Fruit fly (Drosophila melanogaster) whole organism, embryonic: ENCODE data around the gene bys.
A peak's percentile ranks its signal among the peaks of the same experiment; 100 is the strongest.

ENCODE experiments used
- CG10147 ChIP-seq: fragments of 200-800 bp; sonication (Bioruptor generic); optimal IDR thresholded peaks from 2 replicates; lab custom pipeline; 2019; ENCODE audit warnings: missing biosample characterization, mild to moderate bottlenecking, missing genetic modification characterization, moderate library complexity
- CG10209 ChIP-seq: fragments of 200-800 bp; sonication (Bioruptor generic); optimal IDR thresholded peaks from 3 replicates; lab custom pipeline; 2017; ENCODE audit warnings: missing biosample characterization, mild to moderate bottlenecking, missing genetic modification characterization, missing genetic modification reagents
- CG1024 ChIP-seq: fragments of 200-800 bp; sonication (Bioruptor generic); IDR thresholded peaks from 2 replicates; pipeline ENCODE4 v1.3.6; 2022; ENCODE audit warnings: missing biosample characterization, missing genetic modification characterization
- CG10321 ChIP-seq: fragments of 200-800 bp; sonication (Bioruptor generic); IDR thresholded peaks from 2 replicates; pipeline ENCODE4 v1.3.6; 2022; ENCODE audit warnings: missing biosample characterization, missing genetic modification characterization
- CG10565 ChIP-seq: fragments of 200-800 bp; sonication (Bioruptor generic); optimal IDR thresholded peaks from 3 replicates; lab custom pipeline; 2016; ENCODE audit warnings: missing biosample characterization, mild to moderate bottlenecking, missing genetic modification characterization
- CG11504 ChIP-seq: fragments of 200-800 bp; sonication (Bioruptor generic); optimal IDR thresholded peaks from 3 replicates; lab custom pipeline; 2019; ENCODE audit warnings: missing biosample characterization, mild to moderate bottlenecking, missing genetic modification characterization, moderate library complexity
- CG11696 ChIP-seq: fragments of 200-800 bp; sonication (Bioruptor generic); IDR thresholded peaks from 2 replicates; pipeline ENCODE4 v1.3.6; 2022; ENCODE audit warnings: missing biosample characterization, missing genetic modification characterization
- CG12391 ChIP-seq: fragments of 200-800 bp; sonication (Bioruptor generic); optimal IDR thresholded peaks from 3 replicates; lab custom pipeline; 2018; ENCODE audit warnings: missing biosample characterization, mild to moderate bottlenecking, missing genetic modification characterization, moderate library complexity
- CG1603 ChIP-seq: fragments of 200-800 bp; sonication (Bioruptor generic); optimal IDR thresholded peaks from 2 replicates; lab custom pipeline; 2019; ENCODE audit warnings: missing biosample characterization, mild to moderate bottlenecking, missing genetic modification characterization, moderate library complexity
- CG16863 ChIP-seq: fragments of 200-800 bp; sonication (Bioruptor generic); optimal IDR thresholded peaks from 3 replicates; lab custom pipeline; 2016; ENCODE audit warnings: missing biosample characterization, missing genetic modification characterization
- CG17359 ChIP-seq: fragments of 200-800 bp; sonication (Bioruptor generic); optimal IDR thresholded peaks from 3 replicates; lab custom pipeline; 2018; ENCODE audit warnings: missing biosample characterization, mild to moderate bottlenecking, missing genetic modification characterization, moderate library complexity
- CG18619 ChIP-seq: fragments of 200-800 bp; sonication (Bioruptor generic); optimal IDR thresholded peaks from 3 replicates; lab custom pipeline; 2017; ENCODE audit warnings: missing biosample characterization, mild to moderate bottlenecking, missing genetic modification characterization
- CG6813 ChIP-seq: fragments of 200-800 bp; sonication (Bioruptor generic); optimal IDR thresholded peaks from 2 replicates; lab custom pipeline; 2017; ENCODE audit warnings: missing biosample characterization, missing genetic modification characterization, mild to moderate bottlenecking, moderate library complexity, missing genetic modification reagents
- CG9437 ChIP-seq: fragments of 200-800 bp; sonication (Bioruptor generic); optimal IDR thresholded peaks from 2 replicates; lab custom pipeline; 2018; ENCODE audit warnings: missing biosample characterization, mild to moderate bottlenecking, missing genetic modification characterization
- Chrac-16 ChIP-seq: fragments of 200-800 bp; sonication (Bioruptor generic); optimal IDR thresholded peaks from 3 replicates; lab custom pipeline; 2016; ENCODE audit warnings: missing biosample characterization, missing genetic modification characterization
- Eip74EF ChIP-seq, 2 experiments: fragments of 200-800 bp in 1 of 2; fragments of >200 bp in 1 of 2; sonication (Bioruptor generic) in 1 of 2; optimal IDR thresholded peaks; 2 replicates each; lab custom pipeline; 2017 to 2019; ENCODE audit warnings: missing biosample characterization in 2 of 2, missing genetic modification characterization in 2 of 2, mild to moderate bottlenecking in 1 of 2, moderate library complexity in 1 of 2
- Hey ChIP-seq: fragments of 200-800 bp; sonication (Bioruptor generic); optimal IDR thresholded peaks from 3 replicates; lab custom pipeline; 2018; ENCODE audit warnings: missing biosample characterization, mild to moderate bottlenecking, missing genetic modification characterization
- Hr51 ChIP-seq, 2 experiments: fragments of 200-800 bp; sonication (Bioruptor generic); optimal IDR thresholded peaks; 2 replicates in 1 of 2; 3 replicates in 1 of 2; lab custom pipeline; 2016 to 2018; ENCODE audit warnings: missing biosample characterization in 2 of 2, missing genetic modification characterization in 2 of 2, mild to moderate bottlenecking in 1 of 2, moderate library complexity in 1 of 2
- Kr ChIP-seq: fragments of 200-800 bp; sonication (Bioruptor generic); optimal IDR thresholded peaks from 2 replicates; lab custom pipeline; 2017; ENCODE audit warnings: missing biosample characterization, mild to moderate bottlenecking, missing genetic modification characterization
- MTF-1 ChIP-seq: fragments of 200-800 bp; sonication (Bioruptor generic); optimal IDR thresholded peaks from 2 replicates; lab custom pipeline; 2018; ENCODE audit warnings: missing biosample characterization, mild to moderate bottlenecking, missing genetic modification characterization, borderline replicate concordance
- NC2α ChIP-seq: fragments of 200-800 bp; sonication (Bioruptor generic); optimal IDR thresholded peaks from 2 replicates; lab custom pipeline; 2016; ENCODE audit warnings: missing biosample characterization, missing genetic modification characterization
- Nf-YB ChIP-seq: fragments of 200-800 bp; sonication (Bioruptor generic); optimal IDR thresholded peaks from 3 replicates; lab custom pipeline; 2019; ENCODE audit warnings: missing biosample characterization, mild to moderate bottlenecking, missing genetic modification characterization, moderate library complexity
- Sox100B ChIP-seq: fragments of 200-800 bp; sonication (Bioruptor generic); optimal IDR thresholded peaks from 3 replicates; lab custom pipeline; 2018; ENCODE audit warnings: missing biosample characterization, mild to moderate bottlenecking, missing genetic modification characterization
- ap ChIP-seq: fragments of 200-800 bp; sonication (Bioruptor generic); IDR thresholded peaks from 2 replicates; pipeline ENCODE4 v1.3.6; 2022; ENCODE audit warnings: missing biosample characterization, missing genetic modification characterization
- ase ChIP-seq: fragments of 200-800 bp; sonication (Bioruptor generic); IDR thresholded peaks from 3 replicates; pipeline ENCODE4 v1.3.6; 2022; ENCODE audit warnings: missing biosample characterization, missing genetic modification characterization
- cato ChIP-seq: fragments of 200-800 bp; sonication (Bioruptor generic); optimal IDR thresholded peaks from 2 replicates; lab custom pipeline; 2016; ENCODE audit warnings: missing biosample characterization, missing genetic modification characterization, borderline replicate concordance
- dpn ChIP-seq, 2 experiments: fragments of 200-800 bp; sonication (Bioruptor generic); optimal IDR thresholded peaks; 3 replicates each; lab custom pipeline; 2016; ENCODE audit warnings: missing biosample characterization in 2 of 2, missing genetic modification characterization in 2 of 2
- fd3F ChIP-seq: fragments of 200-800 bp; sonication (Bioruptor generic); optimal IDR thresholded peaks from 2 replicates; lab custom pipeline; 2018; ENCODE audit warnings: missing biosample characterization, mild to moderate bottlenecking, missing genetic modification characterization, moderate library complexity
- fru ChIP-seq: fragments of >200 bp; optimal IDR thresholded peaks from 2 replicates; lab custom pipeline; 2017
- gce ChIP-seq: fragments of 200-800 bp; sonication (Bioruptor generic); IDR thresholded peaks from 3 replicates; pipeline ENCODE4 v1.3.6; 2022; ENCODE audit warnings: missing biosample characterization, missing genetic modification characterization
- gt ChIP-seq: fragments of 200-800 bp; sonication (Bioruptor generic); IDR thresholded peaks from 2 replicates; pipeline ENCODE4 v1.3.6; 2022; ENCODE audit warnings: missing biosample characterization, missing genetic modification characterization
- inv ChIP-seq: fragments of 200-800 bp; sonication (Bioruptor generic); IDR thresholded peaks from 2 replicates; pipeline ENCODE4 v1.3.6; 2022; ENCODE audit warnings: missing biosample characterization, missing genetic modification characterization; ENCODE audit not compliant: partially characterized antibody
- jing ChIP-seq: fragments of 200-800 bp; sonication (Bioruptor generic); optimal IDR thresholded peaks from 2 replicates; lab custom pipeline; 2018; ENCODE audit warnings: missing biosample characterization, mild to moderate bottlenecking, missing genetic modification characterization
- lola ChIP-seq, 3 experiments: fragments of >200 bp in 2 of 3; fragments of 200-800 bp in 1 of 3; sonication (Bioruptor generic) in 1 of 3; optimal IDR thresholded peaks; 2 replicates each; lab custom pipeline; 2017 to 2019; ENCODE audit warnings: missing biosample characterization in 3 of 3, missing genetic modification characterization in 3 of 3, mild to moderate bottlenecking in 1 of 3, moderate library complexity in 1 of 3
- lov ChIP-seq, 2 experiments: fragments of 200-800 bp in 1 of 2; fragments of >200 bp in 1 of 2; sonication (Bioruptor generic) in 1 of 2; IDR thresholded peaks in 1 of 2; optimal IDR thresholded peaks in 1 of 2; 2 replicates in 1 of 2; 3 replicates in 1 of 2; pipeline versions ENCODE4 v1.3.6 to Lab custom; 2017 to 2022; ENCODE audit warnings: missing biosample characterization in 1 of 2, missing genetic modification characterization in 1 of 2
- mam ChIP-seq: fragments of 200-800 bp; sonication (Bioruptor generic); optimal IDR thresholded peaks from 3 replicates; lab custom pipeline; 2016; ENCODE audit warnings: missing biosample characterization, missing genetic modification characterization
- nerfin-2 ChIP-seq: fragments of 200-800 bp; sonication (Bioruptor generic); IDR thresholded peaks from 2 replicates; pipeline ENCODE4 v1.3.6; 2022; ENCODE audit warnings: missing biosample characterization, missing genetic modification characterization; ENCODE audit not compliant: partially characterized antibody
- peb ChIP-seq: fragments of 200-800 bp; sonication (Bioruptor generic); IDR thresholded peaks from 2 replicates; pipeline ENCODE4 v1.3.6; 2022; ENCODE audit warnings: missing biosample characterization, missing genetic modification characterization
- pfk ChIP-seq: fragments of 200-800 bp; sonication (Bioruptor generic); optimal IDR thresholded peaks from 2 replicates; lab custom pipeline; 2018; ENCODE audit warnings: missing biosample characterization, mild to moderate bottlenecking, missing genetic modification characterization, moderate library complexity
- sc ChIP-seq, 3 experiments: fragments of >200 bp in 2 of 3; fragments of 200-800 bp in 1 of 3; sonication (Bioruptor generic) in 1 of 3; optimal IDR thresholded peaks; 2 replicates in 2 of 3; 3 replicates in 1 of 3; lab custom pipeline; 2017; ENCODE audit warnings: mild to moderate bottlenecking in 1 of 3, missing biosample characterization in 1 of 3, missing genetic modification characterization in 1 of 3, missing genetic modification reagents in 1 of 3
- sens ChIP-seq: fragments of 200-800 bp; sonication (Bioruptor generic); peaks from one replicate; lab custom pipeline; 2016; ENCODE audit warnings: missing biosample characterization, missing genetic modification characterization
- slp2 ChIP-seq: fragments of 200-800 bp; sonication (Bioruptor generic); optimal IDR thresholded peaks from 2 replicates; lab custom pipeline; 2016; ENCODE audit warnings: missing biosample characterization, missing genetic modification characterization
- tin ChIP-seq: fragments of 200-800 bp; sonication (Bioruptor generic); optimal IDR thresholded peaks from 3 replicates; lab custom pipeline; 2016; ENCODE audit warnings: missing biosample characterization, missing genetic modification characterization
- tup ChIP-seq: fragments of 200-800 bp; sonication (Bioruptor generic); optimal IDR thresholded peaks from 2 replicates; lab custom pipeline; 2016; ENCODE audit warnings: missing biosample characterization, mild to moderate bottlenecking, missing genetic modification characterization, moderate library complexity
- wdn ChIP-seq: fragments of 200-800 bp; sonication (Bioruptor generic); IDR thresholded peaks from 2 replicates; pipeline ENCODE4 v1.3.6; 2022; ENCODE audit warnings: missing biosample characterization, missing genetic modification characterization

Gene bys

DNA sequence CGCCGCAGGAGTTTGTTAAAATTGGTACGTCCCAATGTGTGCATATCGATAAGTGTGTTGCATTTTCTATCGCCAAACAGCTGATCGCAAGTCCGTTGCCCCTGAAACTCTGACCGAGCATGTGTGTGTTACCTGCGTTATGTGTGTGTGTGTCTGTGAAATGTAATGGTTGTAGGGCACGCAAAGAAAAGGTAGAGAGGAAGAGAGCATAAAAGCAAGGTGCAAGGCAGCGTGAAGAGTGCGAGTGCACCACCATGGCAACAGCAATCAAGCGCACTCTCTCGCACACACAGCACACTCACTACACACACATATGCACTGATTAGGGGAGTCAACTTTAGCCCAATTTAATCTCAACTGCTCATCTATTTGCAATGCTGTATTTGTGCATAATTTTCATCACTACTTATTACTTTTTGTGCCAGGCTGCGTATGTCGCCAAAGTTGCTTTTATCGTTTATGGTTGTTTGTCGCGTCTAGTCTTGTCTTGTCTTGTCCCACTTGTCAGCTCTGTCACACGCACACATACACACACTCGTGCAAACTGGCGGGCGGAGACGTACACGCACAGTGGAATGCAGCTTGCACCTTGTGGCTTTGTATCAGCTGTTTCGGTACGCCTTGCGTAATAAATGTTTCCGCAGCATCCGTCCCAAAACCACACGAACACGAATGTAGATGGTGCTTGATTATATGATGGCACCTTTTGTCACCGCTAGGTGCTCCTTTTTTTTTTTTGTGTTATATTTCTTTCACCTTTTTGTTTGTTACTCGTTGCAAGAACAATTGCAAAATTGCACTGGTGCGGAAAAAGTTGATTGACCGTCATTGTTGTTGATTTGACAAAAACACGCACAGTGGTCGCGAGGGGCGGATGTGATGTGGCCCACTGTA lies 36.2 kb downstream of the bys start (continued):
- no peak for TF ChIP-seq MTF-1 (GFP tag; lab: Kevin White, UChicago)
- peak; percentile 89 for TF ChIP-seq CG16863
- 0 out of 3 replicates have a peak, but pooled peaks have one; percentile 43 for TF ChIP-seq gce (GFP tag; lab: Robert Waterston, UW)
- TF ChIP-seq sc (optimal IDR thresholded peaks at IDR 0.05; lab: Kevin White, UChicago): no peak
- peak; percentile 88 for TF ChIP-seq sc (GFP tag; optimal IDR thresholded peaks at IDR 0.05; lab: Kevin White, UChicago)
- peak; percentile 50 to 82 for TF ChIP-seq Hr51 (GFP tag; optimal IDR thresholded peaks at IDR 0.05; lab: Kevin White, UChicago)
- TF ChIP-seq CG11696 (GFP tag; lab: Robert Waterston, UW): 0 out of 2 replicates have a peak, but pooled peaks have one; percentile 29
- no peak for TF ChIP-seq Hey (tag; lab: Kevin White, UChicago)
- TF ChIP-seq CG17359 (tag; lab: Kevin White, UChicago): peak; percentile 77
- TF ChIP-seq CG18619: peak; percentile 81
- TF ChIP-seq CG10147 (GFP tag; lab: Kevin White, UChicago): peak; percentile 46
- no peak for TF ChIP-seq fru (lab: Kevin White, UChicago)
- TF ChIP-seq cato (GFP tag; lab: Kevin White, UChicago): peak; percentile 74
- TF ChIP-seq tin (GFP tag; lab: Kevin White, UChicago): peak; percentile 82
- peak; percentile 78 for TF ChIP-seq NC2α
- TF ChIP-seq CG1603: peak; percentile 18
- TF ChIP-seq nerfin-2 (GFP tag; lab: Robert Waterston, UW): no peak
- TF ChIP-seq CG11504 (tag; lab: Kevin White, UChicago): peak; percentile 89
- peak; percentile 98 for TF ChIP-seq sens (GFP tag; lab: Kevin White, UChicago)
- TF ChIP-seq CG10565 (GFP tag; lab: Kevin White, UChicago): peak; percentile 35
- TF ChIP-seq CG12391 (tag; lab: Kevin White, UChicago): peak; percentile 83
- TF ChIP-seq lola (GFP tag; optimal IDR thresholded peaks at IDR 0.05; lab: Kevin White, UChicago): peak in 1 of 3 experiments; percentile 92
- peak; percentile 52 for TF ChIP-seq mam
- TF ChIP-seq inv (GFP tag; lab: Robert Waterston, UW): no peak
- TF ChIP-seq CG10321 (GFP tag; lab: Robert Waterston, UW): peak; percentile 9; the same call in 1 of the 2 replicates
- peak; percentile 87 for TF ChIP-seq CG9437 (GFP tag; lab: Kevin White, UChicago)
- TF ChIP-seq gt: peak; percentile 67; the same call in 1 of the 2 replicates
- TF ChIP-seq CG6813 (GFP tag; lab: Kevin White, UChicago): peak; percentile 64
- TF ChIP-seq peb (GFP tag; lab: Robert Waterston, UW): peak; percentile 75
- TF ChIP-seq Chrac-16 (GFP tag; lab: Kevin White, UChicago): peak; percentile 82
- peak; percentile 14 for TF ChIP-seq fd3F (GFP tag; lab: Kevin White, UChicago)
- peak in 1 of 2 experiments; percentile 75 for TF ChIP-seq Eip74EF (GFP tag; optimal IDR thresholded peaks at IDR 0.05; lab: Kevin White, UChicago)
- TF ChIP-seq Nf-YB (GFP tag; lab: Kevin White, UChicago): peak; percentile 67
- peak; percentile 47; the same call in 1 of the 2 replicates for TF ChIP-seq ap (GFP tag; lab: Robert Waterston, UW)
- TF ChIP-seq ase (GFP tag; lab: Robert Waterston, UW): peak; percentile 51; the same call in 1 of the 3 replicates
- no peak for TF ChIP-seq lov (optimal IDR thresholded peaks at IDR 0.05; lab: Kevin White, UChicago)
- no peak for TF ChIP-seq lov (GFP tag; IDR thresholded peaks at IDR 0.05; lab: Robert Waterston, UW)
- no peak for TF ChIP-seq Kr (GFP tag; lab: Kevin White, UChicago)
- TF ChIP-seq wdn (GFP tag; lab: Robert Waterston, UW): 0 out of 2 replicates have a peak, but pooled peaks have one; percentile 36
- peak; percentile 73 for TF ChIP-seq jing (GFP tag; lab: Kevin White, UChicago)
- 0 out of 2 replicates have a peak, but pooled peaks have one; percentile 42 for TF ChIP-seq CG1024 (GFP tag; lab: Robert Waterston, UW)
- peak; percentile 73 to 77 for TF ChIP-seq dpn (GFP tag; optimal IDR thresholded peaks at IDR 0.05; lab: Kevin White, UChicago)
- no peak for TF ChIP-seq pfk (GFP tag; lab: Kevin White, UChicago)
- TF ChIP-seq Sox100B (GFP tag; lab: Kevin White, UChicago): peak; percentile 93
- TF ChIP-seq slp2 (GFP tag; lab: Kevin White, UChicago): peak; percentile 89
- TF ChIP-seq tup (GFP tag; lab: Kevin White, UChicago): no peak
- peak; percentile 82 for TF ChIP-seq CG10209
